Fruit fly (Drosophila melanogaster) whole organism, embryonic: ENCODE measurements around the gene Abl.

Source experiments
- B-H1 ChIP-seq: fragments of 200-800 bp; sonication (Bioruptor generic); IDR thresholded peaks from 3 replicates; pipeline ENCODE4 v1.3.6; 2022; ENCODE audit warnings: missing biosample characterization, missing genetic modification characterization
- BEAF-32 ChIP-seq: fragments of 200-800 bp; sonication (Bioruptor generic); optimal IDR thresholded peaks from 3 replicates; lab custom pipeline; 2017; ENCODE audit warnings: missing biosample characterization, missing genetic modification characterization, mild to moderate bottlenecking, moderate library complexity, missing genetic modification reagents
- CG11398 ChIP-seq: fragments of 200-800 bp; sonication (Bioruptor generic); optimal IDR thresholded peaks from 2 replicates; lab custom pipeline; 2016; ENCODE audit warnings: missing biosample characterization, missing genetic modification characterization
- CG11504 ChIP-seq: fragments of 200-800 bp; sonication (Bioruptor generic); optimal IDR thresholded peaks from 3 replicates; lab custom pipeline; 2019; ENCODE audit warnings: missing biosample characterization, mild to moderate bottlenecking, missing genetic modification characterization, moderate library complexity
- CG12155 ChIP-seq: fragments of 200-800 bp; sonication (Bioruptor generic); optimal IDR thresholded peaks from 3 replicates; lab custom pipeline; 2016; ENCODE audit warnings: missing biosample characterization, missing genetic modification characterization
- CG12219 ChIP-seq: fragments of 200-800 bp; sonication (Bioruptor generic); optimal IDR thresholded peaks from 3 replicates; lab custom pipeline; 2018; ENCODE audit warnings: missing biosample characterization, mild to moderate bottlenecking, missing genetic modification characterization
- CG13287 ChIP-seq: fragments of 200-800 bp; sonication (Bioruptor generic); IDR thresholded peaks from 2 replicates; pipeline ENCODE4 v1.3.6; 2022; ENCODE audit warnings: missing biosample characterization, missing genetic modification characterization; ENCODE audit not compliant: partially characterized antibody
- CG13775 ChIP-seq: fragments of 200-800 bp; sonication (Bioruptor generic); optimal IDR thresholded peaks from 3 replicates; lab custom pipeline; 2017; ENCODE audit warnings: missing biosample characterization, mild to moderate bottlenecking, missing genetic modification characterization
- CG14710 ChIP-seq: fragments of 200-800 bp; sonication (Bioruptor generic); optimal IDR thresholded peaks from 3 replicates; lab custom pipeline; 2019; ENCODE audit warnings: missing biosample characterization, mild to moderate bottlenecking, missing genetic modification characterization, moderate library complexity
- CG14860 ChIP-seq: fragments of 200-800 bp; sonication (Bioruptor generic); IDR thresholded peaks from 3 replicates; pipeline ENCODE4 v1.3.6; 2022; ENCODE audit warnings: missing biosample characterization, missing genetic modification characterization; ENCODE audit not compliant: partially characterized antibody
- CG1529 ChIP-seq: fragments of 200-800 bp; sonication (Bioruptor generic); optimal IDR thresholded peaks from 3 replicates; lab custom pipeline; 2018; ENCODE audit warnings: missing biosample characterization, missing genetic modification characterization
- CG15601 ChIP-seq: fragments of 200-800 bp; sonication (Bioruptor generic); optimal IDR thresholded peaks from 3 replicates; lab custom pipeline; 2019; ENCODE audit warnings: missing biosample characterization, mild to moderate bottlenecking, missing genetic modification characterization, moderate library complexity
- CG17186 ChIP-seq: fragments of 200-800 bp; sonication (Bioruptor generic); optimal IDR thresholded peaks from 3 replicates; lab custom pipeline; 2017; ENCODE audit warnings: missing biosample characterization, missing genetic modification reagents, missing genetic modification characterization
- CG17829 ChIP-seq: fragments of 200-800 bp; optimal IDR thresholded peaks from 2 replicates; lab custom pipeline; 2019; ENCODE audit warnings: missing biosample characterization, mild to moderate bottlenecking, missing genetic modification characterization, moderate library complexity
- CG30020 ChIP-seq: fragments of 200-800 bp; optimal IDR thresholded peaks from 2 replicates; lab custom pipeline; 2019; ENCODE audit warnings: missing biosample characterization, mild to moderate bottlenecking, missing genetic modification characterization, moderate library complexity
- CG3995 ChIP-seq: fragments of 200-800 bp; sonication (Bioruptor generic); optimal IDR thresholded peaks from 3 replicates; lab custom pipeline; 2016; ENCODE audit warnings: missing biosample characterization, missing genetic modification characterization
- CG4328 ChIP-seq: fragments of 200-800 bp; sonication (Bioruptor generic); optimal IDR thresholded peaks from 3 replicates; lab custom pipeline; 2017; ENCODE audit warnings: missing biosample characterization, missing genetic modification reagents, missing genetic modification characterization
- CG4617 ChIP-seq: fragments of 200-800 bp; sonication (Bioruptor generic); optimal IDR thresholded peaks from 3 replicates; lab custom pipeline; 2016; ENCODE audit warnings: missing biosample characterization, missing genetic modification characterization, borderline replicate concordance
- CG6689 ChIP-seq: fragments of 200-800 bp; sonication (Bioruptor generic); IDR thresholded peaks from 2 replicates; pipeline ENCODE4 v1.3.6; 2022; ENCODE audit warnings: missing biosample characterization, missing genetic modification characterization
- CG7987 ChIP-seq: fragments of 200-800 bp; sonication (Bioruptor generic); optimal IDR thresholded peaks from 2 replicates; lab custom pipeline; 2018; ENCODE audit warnings: missing biosample characterization, mild to moderate bottlenecking, missing genetic modification characterization, moderate library complexity
- CTCF ChIP-seq: fragments of 200-800 bp; sonication (Bioruptor generic); optimal IDR thresholded peaks from 2 replicates; lab custom pipeline; 2017; ENCODE audit warnings: missing biosample characterization, mild to moderate bottlenecking, missing genetic modification characterization, moderate library complexity
- D19B ChIP-seq: fragments of 200-800 bp; sonication (Bioruptor generic); optimal IDR thresholded peaks from 2 replicates; lab custom pipeline; 2017; ENCODE audit warnings: missing biosample characterization, mild to moderate bottlenecking, missing genetic modification characterization
- E2f2 ChIP-seq: fragments of 200-800 bp; sonication (Bioruptor generic); IDR thresholded peaks from 2 replicates; pipeline ENCODE4 v1.3.6; 2022; ENCODE audit warnings: missing biosample characterization, missing genetic modification characterization
- Fer3 ChIP-seq: fragments of 200-800 bp; sonication (Bioruptor generic); optimal IDR thresholded peaks from 2 replicates; lab custom pipeline; 2018; ENCODE audit warnings: missing biosample characterization, mild to moderate bottlenecking, missing genetic modification characterization, moderate library complexity
- HLH4C ChIP-seq: fragments of 200-800 bp; sonication (Bioruptor generic); IDR thresholded peaks from 3 replicates; pipeline ENCODE4 v1.3.6; 2022; ENCODE audit warnings: missing biosample characterization, missing genetic modification characterization; ENCODE audit not compliant: partially characterized antibody
- HmgZ ChIP-seq: fragments of 200-800 bp; sonication (Bioruptor generic); optimal IDR thresholded peaks from 2 replicates; lab custom pipeline; 2018; ENCODE audit warnings: missing biosample characterization, mild to moderate bottlenecking, missing genetic modification characterization
- Med ChIP-seq: fragments of 200-800 bp; sonication (Bioruptor generic); peaks from one replicate; lab custom pipeline; 2016; ENCODE audit warnings: missing biosample characterization, missing genetic modification characterization, mild to moderate bottlenecking, inconsistent platforms, moderate library complexity
- Scr ChIP-seq: fragments of 200-800 bp; sonication (Bioruptor generic); IDR thresholded peaks from 2 replicates; pipeline ENCODE4 v1.3.6; 2022; ENCODE audit warnings: missing biosample characterization, missing genetic modification characterization; ENCODE audit not compliant: partially characterized antibody
- Sox100B ChIP-seq: fragments of 200-800 bp; sonication (Bioruptor generic); optimal IDR thresholded peaks from 3 replicates; lab custom pipeline; 2018; ENCODE audit warnings: missing biosample characterization, mild to moderate bottlenecking, missing genetic modification characterization
- YL-1 ChIP-seq: fragments of 200-800 bp; sonication (Bioruptor generic); optimal IDR thresholded peaks from 3 replicates; lab custom pipeline; 2017; ENCODE audit warnings: missing biosample characterization, mild to moderate bottlenecking, missing genetic modification characterization
- amos ChIP-seq: fragments of 200-800 bp; sonication (Bioruptor generic); IDR thresholded peaks from 2 replicates; pipeline ENCODE4 v1.3.6; 2022; ENCODE audit warnings: missing biosample characterization, missing genetic modification characterization; ENCODE audit not compliant: partially characterized antibody
- az2 ChIP-seq: fragments of 200-800 bp; sonication (Bioruptor generic); optimal IDR thresholded peaks from 3 replicates; lab custom pipeline; 2016; ENCODE audit warnings: missing biosample characterization, missing genetic modification characterization
- chinmo ChIP-seq: fragments of 200-800 bp; sonication (Bioruptor generic); IDR thresholded peaks from 4 replicates; pipeline ENCODE4 v1.3.6; 2022; ENCODE audit warnings: missing biosample characterization, missing genetic modification characterization; ENCODE audit not compliant: partially characterized antibody
- dmrt11E ChIP-seq: fragments of 200-800 bp; sonication (Bioruptor generic); optimal IDR thresholded peaks from 3 replicates; lab custom pipeline; 2018; ENCODE audit warnings: missing biosample characterization, mild to moderate bottlenecking, missing genetic modification characterization, moderate library complexity
- hb ChIP-seq: fragments of 200-800 bp; sonication (Bioruptor generic); IDR thresholded peaks from 3 replicates; pipeline ENCODE4 v1.3.6; 2022; ENCODE audit warnings: missing biosample characterization, missing genetic modification characterization; ENCODE audit not compliant: partially characterized antibody
- inv ChIP-seq: fragments of 200-800 bp; sonication (Bioruptor generic); IDR thresholded peaks from 2 replicates; pipeline ENCODE4 v1.3.6; 2022; ENCODE audit warnings: missing biosample characterization, missing genetic modification characterization; ENCODE audit not compliant: partially characterized antibody
- jumu ChIP-seq: fragments of 200-800 bp; sonication (Bioruptor generic); optimal IDR thresholded peaks from 3 replicates; lab custom pipeline; 2016; ENCODE audit warnings: missing biosample characterization, missing genetic modification characterization
- nmo ChIP-seq: fragments of 200-800 bp; sonication (Bioruptor generic); optimal IDR thresholded peaks from 2 replicates; lab custom pipeline; 2018; ENCODE audit warnings: missing biosample characterization, mild to moderate bottlenecking, missing genetic modification characterization, moderate library complexity
- pfk ChIP-seq: fragments of 200-800 bp; sonication (Bioruptor generic); optimal IDR thresholded peaks from 2 replicates; lab custom pipeline; 2018; ENCODE audit warnings: missing biosample characterization, mild to moderate bottlenecking, missing genetic modification characterization, moderate library complexity
- phol ChIP-seq: fragments of 200-800 bp; sonication (Bioruptor generic); optimal IDR thresholded peaks from 3 replicates; lab custom pipeline; 2018; ENCODE audit warnings: missing biosample characterization, mild to moderate bottlenecking, missing genetic modification characterization, moderate library complexity
- pnt ChIP-seq: fragments of 200-800 bp; sonication (Bioruptor generic); optimal IDR thresholded peaks from 3 replicates; lab custom pipeline; 2016; ENCODE audit warnings: missing biosample characterization, missing genetic modification characterization
- pzg ChIP-seq: fragments of 200-800 bp; sonication (Bioruptor generic); optimal IDR thresholded peaks from 3 replicates; lab custom pipeline; 2018; ENCODE audit warnings: missing biosample characterization, mild to moderate bottlenecking, missing genetic modification characterization, moderate library complexity
- stwl ChIP-seq: fragments of 200-800 bp; sonication (Bioruptor generic); optimal IDR thresholded peaks from 3 replicates; lab custom pipeline; 2018; ENCODE audit warnings: missing biosample characterization, mild to moderate bottlenecking, missing genetic modification characterization, moderate library complexity
- sug ChIP-seq: fragments of 200-800 bp; optimal IDR thresholded peaks from 2 replicates; lab custom pipeline; 2019; ENCODE audit warnings: missing biosample characterization, mild to moderate bottlenecking, missing genetic modification characterization, moderate library complexity
- unc-4 ChIP-seq: fragments of 200-800 bp; sonication (Bioruptor generic); IDR thresholded peaks from 2 replicates; pipeline ENCODE4 v1.3.6; 2022; ENCODE audit warnings: missing biosample characterization, missing genetic modification characterization; ENCODE audit not compliant: partially characterized antibody
- vnd ChIP-seq: fragments of 200-800 bp; sonication (Bioruptor generic); IDR thresholded peaks from 3 replicates; pipeline ENCODE4 v1.3.6; 2022; ENCODE audit warnings: missing biosample characterization, missing genetic modification characterization; ENCODE audit not compliant: partially characterized antibody

Abl gene

dm6 chr3L:16602736-16603144 is 44.9 kb downstream of the Abl start, which contains the start of gene Arts (continued):
- TF ChIP-seq sug (tag; lab: Kevin White, UChicago) = peak; percentile 65
- TF ChIP-seq CG4328 (GFP tag; lab: Kevin White, UChicago) = peak; percentile 26
- TF ChIP-seq CG17186 (GFP tag; lab: Kevin White, UChicago) = peak; percentile 36
- peak; percentile 44 for TF ChIP-seq D19B (GFP tag; lab: Kevin White, UChicago)
- TF ChIP-seq CG3995 (GFP tag; lab: Kevin White, UChicago) = peak; percentile 91
- TF ChIP-seq CG14710 (tag; lab: Kevin White, UChicago) = peak; percentile 51
- peak; percentile 26 for TF ChIP-seq Fer3
- peak; percentile 34 for TF ChIP-seq Sox100B (GFP tag; lab: Kevin White, UChicago)
- TF ChIP-seq CG13775 = peak; percentile 61
- TF ChIP-seq az2 (GFP tag; lab: Kevin White, UChicago) = peak; percentile 2
- no peak for TF ChIP-seq unc-4 (GFP tag; lab: Robert Waterston, UW)
- peak; percentile 49 for TF ChIP-seq dmrt11E
- no peak for TF ChIP-seq CG13287
- TF ChIP-seq, all 482 proteins: peak for 97

- TF ChIP-seq nmo (GFP tag; lab: Kevin White, UChicago) = peak; percentile 27
- peak; percentile 90 for TF ChIP-seq phol (tag; lab: Kevin White, UChicago)
- peak; percentile 11 for TF ChIP-seq CG12155 (GFP tag; lab: Kevin White, UChicago)
- TF ChIP-seq chinmo (GFP tag; lab: Robert Waterston, UW) = peak; percentile 82; the same call in 1 of the 4 replicates
- TF ChIP-seq vnd = peak; percentile 54; the same call in 1 of the 3 replicates
- peak; percentile 20 for TF ChIP-seq YL-1 (GFP tag; lab: Kevin White, UChicago)
- TF ChIP-seq E2f2 (GFP tag; lab: Robert Waterston, UW) = peak; percentile 75
- peak; percentile 22 for TF ChIP-seq CG30020 (tag; lab: Kevin White, UChicago)
- peak; percentile 2 for TF ChIP-seq CG15601
- TF ChIP-seq HmgZ = peak; percentile 29
- peak; percentile 19; the same call in 1 of the 2 replicates for TF ChIP-seq inv (GFP tag; lab: Robert Waterston, UW)
- TF ChIP-seq amos (GFP tag; lab: Robert Waterston, UW) = peak; percentile 57
- no peak for TF ChIP-seq B-H1 (GFP tag; lab: Robert Waterston, UW)
- no peak for TF ChIP-seq CG7987
- no peak for TF ChIP-seq jumu (GFP tag; lab: Kevin White, UChicago)
- peak; percentile 19 for TF ChIP-seq pzg (GFP tag; lab: Kevin White, UChicago)
- TF ChIP-seq Scr (GFP tag; lab: Robert Waterston, UW) = peak; percentile 57
- TF ChIP-seq hb (GFP tag; lab: Robert Waterston, UW) = peak; percentile 68; the same call in 2 of the 3 replicates
- TF ChIP-seq CTCF = peak; percentile 68
- TF ChIP-seq CG14710 (tag; lab: Kevin White, UChicago) = peak; percentile 36
- TF ChIP-seq CG1529 (GFP tag; lab: Kevin White, UChicago) = no peak
- peak; percentile 71; the same call in 2 of the 3 replicates for TF ChIP-seq CG14860
- TF ChIP-seq BEAF-32 (GFP tag; lab: Kevin White, UChicago) = peak; percentile 28
- TF ChIP-seq CG6689 (GFP tag; lab: Robert Waterston, UW) = no peak
- no peak for TF ChIP-seq CG12219 (GFP tag; lab: Kevin White, UChicago)
- peak; percentile 55 for TF ChIP-seq Med
- no peak for TF ChIP-seq CG11504 (tag; lab: Kevin White, UChicago)
- no peak for TF ChIP-seq CG11398 (GFP tag; lab: Kevin White, UChicago)
- TF ChIP-seq CG17186 (GFP tag; lab: Kevin White, UChicago) = peak; percentile 30
- TF ChIP-seq unc-4 (GFP tag; lab: Robert Waterston, UW) = 0 out of 2 replicates have a peak, but pooled peaks have one; percentile 35
- peak; percentile 79 for TF ChIP-seq HLH4C (GFP tag; lab: Robert Waterston, UW)
- TF ChIP-seq CG4617 (GFP tag; lab: Kevin White, UChicago) = peak; percentile 4
- no peak for TF ChIP-seq pfk (GFP tag; lab: Kevin White, UChicago)
- TF ChIP-seq stwl (tag; lab: Kevin White, UChicago) = peak; percentile 27
- TF ChIP-seq pnt (GFP tag; lab: Kevin White, UChicago) = no peak
- no peak for TF ChIP-seq CG17829
These were observed 52.7 kb downstream of the Abl start, which contains the start of the genes spd-2 and Apl for dm6 chr3L:16594922-16595518. TSS of gene spd-2 (minus strand) at chr3L:16595014. TSS of gene Apl (plus strand) at chr3L:16595181.
